Fruit fly (Drosophila melanogaster): Measurements from ENCODE around the gene PGRP-SB1.

Gene PGRP-SB1

DNA sequence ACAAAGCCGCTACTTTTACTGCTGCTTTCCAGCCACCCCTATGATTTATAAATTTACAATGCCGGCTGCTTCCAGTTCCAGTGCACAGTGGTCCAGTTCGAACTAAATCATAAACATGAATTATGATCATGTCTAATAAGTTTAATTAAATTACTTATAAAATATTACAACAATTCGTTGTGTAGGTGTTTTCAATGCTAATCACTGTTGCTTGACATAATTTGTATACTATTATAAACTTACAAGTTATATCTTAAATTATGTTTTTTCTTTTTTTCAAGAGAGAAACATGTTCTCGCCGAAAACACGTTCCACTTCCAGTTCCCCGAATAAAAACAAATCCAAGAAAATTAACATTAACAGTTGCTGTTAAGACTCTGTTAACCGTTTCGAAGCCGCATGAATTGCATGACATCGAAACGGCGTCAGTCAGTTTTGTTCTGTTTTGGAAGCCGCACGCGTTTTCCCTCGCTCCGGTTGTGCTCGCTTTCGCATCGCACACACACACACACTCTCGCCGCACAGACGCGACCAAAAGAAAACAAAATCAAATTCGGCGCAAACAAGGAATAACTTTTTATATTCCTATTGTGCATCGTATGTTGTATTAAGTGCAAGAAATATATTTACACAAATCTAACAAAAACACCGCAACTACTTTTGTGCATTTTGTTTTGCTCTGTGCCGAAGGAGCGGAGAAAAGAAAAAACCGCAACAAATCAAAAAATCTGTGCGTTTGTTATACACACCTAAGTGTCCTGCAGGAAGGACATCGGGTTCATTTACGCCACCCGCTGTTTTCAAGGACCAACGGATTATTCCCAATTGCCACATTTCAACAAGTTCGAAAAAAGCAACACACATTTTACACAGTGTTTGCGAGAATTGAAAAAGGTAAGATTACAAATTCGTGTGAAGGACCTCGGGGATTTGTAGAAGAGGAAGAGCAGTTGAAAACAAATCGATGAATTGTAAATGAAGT, 38.1 kb upstream of the PGRP-SB1 start, which contains the start of gene Nrt (continued):
- TF ChIP-seq D (optimal IDR thresholded peaks at IDR 0.05): no peak
- peak; percentile 12 for TF ChIP-seq D (GFP tag; optimal IDR thresholded peaks at IDR 0.05)
- TF ChIP-seq fd96Cb (tag; optimal IDR thresholded peaks at IDR 0.05): peak; percentile 50
- peak; percentile 9 for TF ChIP-seq kni (GFP tag; optimal IDR thresholded peaks at IDR 0.05)
- no peak for TF ChIP-seq maf-S (GFP tag; optimal IDR thresholded peaks at IDR 0.05)
- no peak for TF ChIP-seq CG2889 (GFP tag; IDR thresholded peaks at IDR 0.05)
- TF ChIP-seq dan (GFP tag; IDR thresholded peaks at IDR 0.05): no peak
- peak; percentile 80 for TF ChIP-seq Hmr (GFP tag; optimal IDR thresholded peaks at IDR 0.05)
- TF ChIP-seq dm (GFP tag; optimal IDR thresholded peaks at IDR 0.05): no peak
- peak; percentile 59 for TF ChIP-seq Spps (tag; optimal IDR thresholded peaks at IDR 0.05)
- TF ChIP-seq CG12744 (GFP tag; optimal IDR thresholded peaks at IDR 0.05): no peak
- peak; percentile 43; the same call in 1 of the 2 replicates for TF ChIP-seq ato (GFP tag; IDR thresholded peaks at IDR 0.05; ENCODE audit: partially characterized antibody)
- TF ChIP-seq CG8765 (GFP tag; IDR thresholded peaks at IDR 0.05): no peak
- TF ChIP-seq onecut (GFP tag; IDR thresholded peaks at IDR 0.05): peak; percentile 33; the same call in 1 of the 2 replicates
- peak; percentile 50 for TF ChIP-seq Ssrp (tag; optimal IDR thresholded peaks at IDR 0.05)
- peak; percentile 56; the same call in 1 of the 2 replicates for TF ChIP-seq CG9932 (GFP tag; IDR thresholded peaks at IDR 0.05)
- TF ChIP-seq CG8359 (GFP tag; optimal IDR thresholded peaks at IDR 0.05; ENCODE audit: borderline replicate concordance): peak; percentile 6
- TF ChIP-seq Bdp1 (GFP tag; optimal IDR thresholded peaks at IDR 0.05): no peak
- peak; percentile 97 for TF ChIP-seq gcm (GFP tag; optimal IDR thresholded peaks at IDR 0.05)
- TF ChIP-seq CG4820 (GFP tag; optimal IDR thresholded peaks at IDR 0.05): peak; percentile 8
- 0 out of 3 replicates have a peak, but pooled peaks have one; percentile 43 for TF ChIP-seq dysf (GFP tag; IDR thresholded peaks at IDR 0.05)
- peak; percentile 48; the same call in 1 of the 3 replicates for TF ChIP-seq Aef1 (GFP tag; IDR thresholded peaks at IDR 0.05)
- TF ChIP-seq crol (GFP tag; IDR thresholded peaks at IDR 0.05): no peak
- TF ChIP-seq CG18476 (GFP tag; optimal IDR thresholded peaks at IDR 0.05): peak; percentile 72
- TF ChIP-seq CG2199 (GFP tag; IDR thresholded peaks at IDR 0.05): peak; percentile 57; the same call in 1 of the 3 replicates
- TF ChIP-seq zen (tag; optimal IDR thresholded peaks at IDR 0.05): no peak
- peak; percentile 68 for TF ChIP-seq CG15479 (GFP tag; optimal IDR thresholded peaks at IDR 0.05)
- peak; percentile 70 for TF ChIP-seq CG14710 (tag; optimal IDR thresholded peaks at IDR 0.05)
- no peak for TF ChIP-seq dimm (GFP tag; IDR thresholded peaks at IDR 0.05)
- peak; percentile 17 for TF ChIP-seq sd (tag; optimal IDR thresholded peaks at IDR 0.05)
- TF ChIP-seq twi (tag; optimal IDR thresholded peaks at IDR 0.05): peak; percentile 59
- peak; percentile 42 for TF ChIP-seq CG4328 (GFP tag; optimal IDR thresholded peaks at IDR 0.05)
- TF ChIP-seq CG16813 (GFP tag; IDR thresholded peaks at IDR 0.05; ENCODE audit: partially characterized antibody): 0 out of 3 replicates have a peak, but pooled peaks have one; percentile 39
- peak; percentile 22; the same call in 1 of the 3 replicates for TF ChIP-seq ase (GFP tag; IDR thresholded peaks at IDR 0.05)

DNA sequence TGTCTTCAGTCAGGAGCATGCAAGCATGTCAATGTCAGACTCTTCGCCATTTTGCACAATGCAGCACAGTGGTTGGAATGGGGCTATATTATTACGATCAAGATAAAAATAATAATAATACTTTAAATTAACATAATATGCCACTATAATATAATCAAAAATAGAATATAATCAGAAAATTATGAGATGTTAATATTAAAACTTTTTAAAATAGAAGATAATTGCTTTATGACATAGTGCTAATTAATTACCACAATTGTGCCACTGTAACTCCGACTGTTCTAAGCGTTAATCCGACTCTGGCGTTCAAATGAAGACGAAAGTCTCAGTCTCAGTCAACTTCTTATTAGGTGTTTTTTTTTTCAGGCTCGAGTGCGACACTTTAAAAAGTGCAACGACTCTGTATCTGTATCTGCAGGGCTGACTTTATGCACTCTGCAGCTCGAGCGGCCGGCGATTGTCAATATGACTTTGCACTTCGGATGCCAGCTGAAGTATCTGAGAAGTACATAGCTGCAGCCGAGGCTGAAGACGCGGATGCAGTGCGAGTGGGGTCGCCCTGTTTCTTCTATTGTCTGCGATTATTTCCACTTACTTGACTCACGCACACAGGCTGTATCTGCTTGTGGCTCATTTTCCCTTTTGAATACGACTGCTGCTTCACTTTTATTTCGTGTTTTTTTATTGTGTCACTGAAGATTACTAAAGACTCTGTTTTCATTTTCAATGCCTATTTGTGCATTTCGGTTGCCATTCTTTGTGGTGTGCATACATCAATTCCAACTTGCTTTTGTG, 34.6 kb upstream of the PGRP-SB1 start:
- TF ChIP-seq CG3407 (GFP tag; optimal IDR thresholded peaks at IDR 0.05) (no peak), Elba2 (GFP tag; optimal IDR thresholded peaks at IDR 0.05) (peak; percentile 21), unpg (GFP tag; optimal IDR thresholded peaks at IDR 0.05) (no peak), CG4707 (GFP tag; optimal IDR thresholded peaks at IDR 0.05) (no peak), Asciz (GFP tag; optimal IDR thresholded peaks at IDR 0.05) (no peak), prd (optimal IDR thresholded peaks at IDR 0.05) (no peak), prd (GFP tag; IDR thresholded peaks at IDR 0.05) (0 out of 3 replicates have a peak, but pooled peaks have one; percentile 9), Sox102F (GFP tag; optimal IDR thresholded peaks at IDR 0.05) (no peak), fd102C (GFP tag; optimal IDR thresholded peaks at IDR 0.05) (no peak), grau (tag; optimal IDR thresholded peaks at IDR 0.05) (no peak), CG9437 (GFP tag; optimal IDR thresholded peaks at IDR 0.05) (no peak), CG18764 (GFP tag; optimal IDR thresholded peaks at IDR 0.05) (no peak), CG31388 (GFP tag; optimal IDR thresholded peaks at IDR 0.05) (no peak), bowl (GFP tag; IDR thresholded peaks at IDR 0.05) (no peak)

Data from whole organism, embryonic.